Fruit fly (Drosophila melanogaster) whole organism, embryonic: Measurements from ENCODE around the gene CG15406.

Experiments
- ATbp ChIP-seq: fragments of 200-800 bp; sonication (Bioruptor generic); optimal IDR thresholded peaks from 2 replicates; lab custom pipeline; 2017; ENCODE audit warnings: missing biosample characterization, mild to moderate bottlenecking, missing genetic modification characterization, missing genetic modification reagents
- BtbVII ChIP-seq: fragments of 200-800 bp; sonication (Bioruptor generic); optimal IDR thresholded peaks from 3 replicates; lab custom pipeline; 2017; ENCODE audit warnings: missing biosample characterization, mild to moderate bottlenecking, missing genetic modification characterization
- CG10267 ChIP-seq: fragments of 200-800 bp; sonication (Bioruptor generic); optimal IDR thresholded peaks from 2 replicates; lab custom pipeline; 2018; ENCODE audit warnings: missing biosample characterization, mild to moderate bottlenecking, missing genetic modification characterization, moderate library complexity
- CG10959 ChIP-seq: fragments of 200-800 bp; sonication (Bioruptor generic); IDR thresholded peaks from 2 replicates; pipeline ENCODE4 v1.3.6; 2022; ENCODE audit warnings: missing biosample characterization, missing genetic modification characterization
- CG11560 ChIP-seq: fragments of 200-800 bp; sonication (Bioruptor generic); IDR thresholded peaks from 3 replicates; pipeline ENCODE4 v1.3.6; 2022; ENCODE audit warnings: missing biosample characterization, missing genetic modification characterization
- CG12769 ChIP-seq: fragments of 200-800 bp; sonication (Bioruptor generic); optimal IDR thresholded peaks from 2 replicates; lab custom pipeline; 2019; ENCODE audit warnings: missing biosample characterization, mild to moderate bottlenecking, missing genetic modification characterization, moderate library complexity
- CG15011 ChIP-seq: fragments of 200-800 bp; sonication (Bioruptor generic); optimal IDR thresholded peaks from 3 replicates; lab custom pipeline; 2018; ENCODE audit warnings: missing biosample characterization, mild to moderate bottlenecking, missing genetic modification characterization
- CG17829 ChIP-seq: fragments of 200-800 bp; optimal IDR thresholded peaks from 2 replicates; lab custom pipeline; 2019; ENCODE audit warnings: missing biosample characterization, mild to moderate bottlenecking, missing genetic modification characterization, moderate library complexity
- CG2116 ChIP-seq: fragments of 200-800 bp; sonication (Bioruptor generic); optimal IDR thresholded peaks from 3 replicates; lab custom pipeline; 2018; ENCODE audit warnings: missing biosample characterization, mild to moderate bottlenecking, missing genetic modification characterization
- CG2202 ChIP-seq: fragments of 200-800 bp; sonication (Bioruptor generic); optimal IDR thresholded peaks from 2 replicates; lab custom pipeline; 2018; ENCODE audit warnings: missing biosample characterization, mild to moderate bottlenecking, missing genetic modification characterization
- CG2712 ChIP-seq: fragments of 200-800 bp; optimal IDR thresholded peaks from 3 replicates; lab custom pipeline; 2019; ENCODE audit warnings: missing biosample characterization, mild to moderate bottlenecking, missing genetic modification characterization, moderate library complexity
- CG31388 ChIP-seq: fragments of 200-800 bp; sonication (Bioruptor generic); optimal IDR thresholded peaks from 2 replicates; lab custom pipeline; 2016; ENCODE audit warnings: missing biosample characterization, missing genetic modification characterization
- CG32767 ChIP-seq: fragments of 200-800 bp; sonication (Bioruptor generic); IDR thresholded peaks from 2 replicates; pipeline ENCODE4 v1.3.6; 2022; ENCODE audit warnings: missing biosample characterization, missing genetic modification characterization
- CG4707 ChIP-seq: fragments of 200-800 bp; sonication (Bioruptor generic); optimal IDR thresholded peaks from 2 replicates; lab custom pipeline; 2018; ENCODE audit warnings: missing biosample characterization, mild to moderate bottlenecking, missing genetic modification characterization, moderate library complexity
- CG7556 ChIP-seq: fragments of 200-800 bp; sonication (Bioruptor generic); optimal IDR thresholded peaks from 2 replicates; lab custom pipeline; 2017; ENCODE audit warnings: missing biosample characterization, mild to moderate bottlenecking, missing genetic modification characterization
- CG9215 ChIP-seq: fragments of 200-800 bp; sonication (Bioruptor generic); IDR thresholded peaks from 2 replicates; pipeline ENCODE4 v1.3.6; 2022; ENCODE audit warnings: missing biosample characterization, missing genetic modification characterization
- CG9437 ChIP-seq: fragments of 200-800 bp; sonication (Bioruptor generic); optimal IDR thresholded peaks from 2 replicates; lab custom pipeline; 2018; ENCODE audit warnings: missing biosample characterization, mild to moderate bottlenecking, missing genetic modification characterization
- CTCF ChIP-seq: fragments of 200-800 bp; sonication (Bioruptor generic); optimal IDR thresholded peaks from 2 replicates; lab custom pipeline; 2017; ENCODE audit warnings: missing biosample characterization, mild to moderate bottlenecking, missing genetic modification characterization, moderate library complexity
- Dp ChIP-seq: fragments of 200-800 bp; sonication (Bioruptor generic); optimal IDR thresholded peaks from 2 replicates; lab custom pipeline; 2018; ENCODE audit warnings: missing biosample characterization, mild to moderate bottlenecking, missing genetic modification characterization, moderate library complexity
- Dref ChIP-seq: fragments of 200-800 bp; sonication (Bioruptor generic); IDR thresholded peaks from 2 replicates; pipeline ENCODE4 v1.3.6; 2022; ENCODE audit warnings: missing biosample characterization, missing genetic modification characterization
- E2f2 ChIP-seq: fragments of 200-800 bp; sonication (Bioruptor generic); IDR thresholded peaks from 2 replicates; pipeline ENCODE4 v1.3.6; 2022; ENCODE audit warnings: missing biosample characterization, missing genetic modification characterization
- Max ChIP-seq: fragments of 200-800 bp; sonication (Bioruptor generic); optimal IDR thresholded peaks from 2 replicates; lab custom pipeline; 2016; ENCODE audit warnings: missing biosample characterization, mild to moderate bottlenecking, missing genetic modification characterization
- Med ChIP-seq: fragments of 200-800 bp; sonication (Bioruptor generic); peaks from one replicate; lab custom pipeline; 2016; ENCODE audit warnings: missing biosample characterization, missing genetic modification characterization, mild to moderate bottlenecking, inconsistent platforms, moderate library complexity
- Meics ChIP-seq: fragments of 200-800 bp; sonication (Bioruptor generic); optimal IDR thresholded peaks from 2 replicates; lab custom pipeline; 2017; ENCODE audit warnings: missing biosample characterization, mild to moderate bottlenecking, missing genetic modification characterization
- Sox102F ChIP-seq: fragments of 200-800 bp; sonication (Bioruptor generic); optimal IDR thresholded peaks from 2 replicates; lab custom pipeline; 2018; ENCODE audit warnings: missing biosample characterization, mild to moderate bottlenecking, missing genetic modification characterization, moderate library complexity
- Spps ChIP-seq: fragments of 200-800 bp; sonication (Bioruptor generic); optimal IDR thresholded peaks from 2 replicates; lab custom pipeline; 2018; ENCODE audit warnings: missing biosample characterization, mild to moderate bottlenecking, missing genetic modification characterization
- Stat92E ChIP-seq, 3 experiments: fragments of >200 bp in 2 of 3; fragments of 200-800 bp in 1 of 3; sonication (Bioruptor generic) in 1 of 3; optimal IDR thresholded peaks; 2 replicates each; lab custom pipeline; 2017 to 2019; ENCODE audit warnings: missing biosample characterization in 3 of 3, missing genetic modification characterization in 3 of 3, mild to moderate bottlenecking in 1 of 3, moderate library complexity in 1 of 3
- al ChIP-seq: fragments of 200-800 bp; sonication (Bioruptor generic); IDR thresholded peaks from 2 replicates; pipeline ENCODE4 v1.3.6; 2022; ENCODE audit warnings: missing biosample characterization, missing genetic modification characterization
- ato ChIP-seq: fragments of 200-800 bp; sonication (Bioruptor generic); IDR thresholded peaks from 2 replicates; pipeline ENCODE4 v1.3.6; 2022; ENCODE audit warnings: missing biosample characterization, missing genetic modification characterization; ENCODE audit not compliant: partially characterized antibody
- az2 ChIP-seq: fragments of 200-800 bp; sonication (Bioruptor generic); optimal IDR thresholded peaks from 3 replicates; lab custom pipeline; 2016; ENCODE audit warnings: missing biosample characterization, missing genetic modification characterization
- cg ChIP-seq: fragments of 200-800 bp; sonication (Bioruptor generic); optimal IDR thresholded peaks from 3 replicates; lab custom pipeline; 2019; ENCODE audit warnings: missing biosample characterization, mild to moderate bottlenecking, missing genetic modification characterization, moderate library complexity
- cwo ChIP-seq: fragments of 200-800 bp; sonication (Bioruptor generic); optimal IDR thresholded peaks from 3 replicates; lab custom pipeline; 2017; ENCODE audit warnings: missing biosample characterization, missing genetic modification characterization, mild to moderate bottlenecking, moderate library complexity, missing genetic modification reagents
- danr ChIP-seq: fragments of 200-800 bp; sonication (Bioruptor generic); IDR thresholded peaks from 2 replicates; pipeline ENCODE4 v1.3.6; 2022; ENCODE audit warnings: missing biosample characterization, missing genetic modification characterization
- dmrt99B ChIP-seq: fragments of 200-800 bp; sonication (Bioruptor generic); optimal IDR thresholded peaks from 2 replicates; lab custom pipeline; 2018; ENCODE audit warnings: missing biosample characterization, mild to moderate bottlenecking, missing genetic modification characterization, moderate library complexity
- esg ChIP-seq: fragments of 200-800 bp; sonication (Bioruptor generic); conservative IDR thresholded peaks from 2 replicates; pipeline ENCODE4 v1.3.6; 2022; ENCODE audit warnings: missing biosample characterization, missing genetic modification characterization
- ftz-f1 ChIP-seq: fragments of 200-800 bp; sonication (Bioruptor generic); optimal IDR thresholded peaks from 2 replicates; lab custom pipeline; 2016; ENCODE audit warnings: missing biosample characterization, missing genetic modification characterization
- fu2 ChIP-seq: fragments of 200-800 bp; sonication (Bioruptor generic); optimal IDR thresholded peaks from 2 replicates; lab custom pipeline; 2016; ENCODE audit warnings: missing biosample characterization, missing genetic modification characterization
- ham ChIP-seq: fragments of 200-800 bp; sonication (Bioruptor generic); IDR thresholded peaks from 2 replicates; pipeline ENCODE4 v1.3.6; 2022; ENCODE audit warnings: missing biosample characterization, missing genetic modification characterization
- hbn ChIP-seq: fragments of 200-800 bp; sonication (Bioruptor generic); IDR thresholded peaks from 2 replicates; pipeline ENCODE4 v1.3.6; 2022; ENCODE audit warnings: missing biosample characterization, missing genetic modification characterization; ENCODE audit not compliant: partially characterized antibody
- ind ChIP-seq: fragments of 200-800 bp; sonication (Bioruptor generic); optimal IDR thresholded peaks from 3 replicates; lab custom pipeline; 2016; ENCODE audit warnings: missing biosample characterization, missing genetic modification characterization
- kay ChIP-seq: fragments of 200-800 bp; sonication (Bioruptor generic); optimal IDR thresholded peaks from 2 replicates; lab custom pipeline; 2016; ENCODE audit warnings: missing biosample characterization, missing genetic modification characterization
- nmo ChIP-seq: fragments of 200-800 bp; sonication (Bioruptor generic); optimal IDR thresholded peaks from 2 replicates; lab custom pipeline; 2018; ENCODE audit warnings: missing biosample characterization, mild to moderate bottlenecking, missing genetic modification characterization, moderate library complexity
- pfk ChIP-seq: fragments of 200-800 bp; sonication (Bioruptor generic); optimal IDR thresholded peaks from 2 replicates; lab custom pipeline; 2018; ENCODE audit warnings: missing biosample characterization, mild to moderate bottlenecking, missing genetic modification characterization, moderate library complexity
- pnt ChIP-seq: fragments of 200-800 bp; sonication (Bioruptor generic); optimal IDR thresholded peaks from 3 replicates; lab custom pipeline; 2016; ENCODE audit warnings: missing biosample characterization, missing genetic modification characterization
- row ChIP-seq: fragments of 200-800 bp; sonication (Bioruptor generic); IDR thresholded peaks from 3 replicates; pipeline ENCODE4 v1.3.6; 2022; ENCODE audit warnings: missing biosample characterization, missing genetic modification characterization
- slbo ChIP-seq: fragments of 200-800 bp; sonication (Bioruptor generic); IDR thresholded peaks from 2 replicates; pipeline ENCODE4 v1.3.6; 2022; ENCODE audit warnings: missing biosample characterization, missing genetic modification characterization
- slp2 ChIP-seq: fragments of 200-800 bp; sonication (Bioruptor generic); optimal IDR thresholded peaks from 2 replicates; lab custom pipeline; 2016; ENCODE audit warnings: missing biosample characterization, missing genetic modification characterization
- so ChIP-seq: fragments of 200-800 bp; sonication (Bioruptor generic); IDR thresholded peaks from 3 replicates; pipeline ENCODE4 v1.3.6; 2022; ENCODE audit warnings: missing biosample characterization, missing genetic modification characterization
- stc ChIP-seq: fragments of 200-800 bp; sonication (Bioruptor generic); IDR thresholded peaks from 2 replicates; pipeline ENCODE4 v1.3.6; 2022; ENCODE audit warnings: missing biosample characterization, missing genetic modification characterization
- usp ChIP-seq: fragments of >200 bp; optimal IDR thresholded peaks from 2 replicates; lab custom pipeline; 2017; ENCODE audit warnings: missing biosample characterization, missing genetic modification characterization
- zfh2 ChIP-seq: fragments of 200-800 bp; sonication (Bioruptor generic); optimal IDR thresholded peaks from 2 replicates; lab custom pipeline; 2016; ENCODE audit warnings: missing biosample characterization, missing genetic modification characterization

CG15406 gene

dm6 chr2L:3341231-3341935, 32.4 kb downstream of the CG15406 start (continued):
- TF ChIP-seq slp2 (GFP tag; lab: Kevin White, UChicago): no peak
- TF ChIP-seq CG9215 (GFP tag; lab: Robert Waterston, UW): no peak
- TF ChIP-seq Max (GFP tag; lab: Kevin White, UChicago): no peak
- TF ChIP-seq pfk (GFP tag; lab: Kevin White, UChicago): no peak
- no peak for TF ChIP-seq ham
- TF ChIP-seq az2 (GFP tag; lab: Kevin White, UChicago): peak; percentile 32
- TF ChIP-seq CG11560 (tag; lab: Robert Waterston, UW): no peak
- no peak for TF ChIP-seq ftz-f1 (GFP tag; lab: Kevin White, UChicago)
- TF ChIP-seq Sox102F (GFP tag; lab: Kevin White, UChicago): peak; percentile 72
- TF ChIP-seq Med: no peak
- no peak for TF ChIP-seq row
- TF ChIP-seq CG2712 (tag; lab: Kevin White, UChicago): peak; percentile 30
- TF ChIP-seq CG10959 (GFP tag; lab: Robert Waterston, UW): no peak
- TF ChIP-seq CG17829 (tag; lab: Kevin White, UChicago): no peak
- no peak for TF ChIP-seq Meics (GFP tag; lab: Kevin White, UChicago)
- TF ChIP-seq CG2202 (tag; lab: Kevin White, UChicago): no peak
- no peak for TF ChIP-seq CTCF (GFP tag; lab: Kevin White, UChicago)
- TF ChIP-seq E2f2 (GFP tag; lab: Robert Waterston, UW): no peak
- TF ChIP-seq BtbVII (GFP tag; lab: Kevin White, UChicago): no peak
- TF ChIP-seq ind (GFP tag; lab: Kevin White, UChicago): peak; percentile 5
- no peak for TF ChIP-seq pnt (GFP tag; lab: Kevin White, UChicago)
- no peak for TF ChIP-seq CG2116
- TF ChIP-seq danr (GFP tag; lab: Robert Waterston, UW): no peak
- no peak for TF ChIP-seq CG31388
- TF ChIP-seq nmo: peak; percentile 6
- no peak for TF ChIP-seq fu2
- no peak for TF ChIP-seq CG32767 (GFP tag; lab: Robert Waterston, UW)
- TF ChIP-seq CG9437: peak; percentile 12
- TF ChIP-seq Spps (tag; lab: Kevin White, UChicago): no peak
- no peak for TF ChIP-seq hbn (GFP tag; lab: Robert Waterston, UW)
- no peak for TF ChIP-seq Stat92E (GFP tag; optimal IDR thresholded peaks at IDR 0.05; lab: Kevin White, UChicago)
- no peak for TF ChIP-seq Dref
- no peak for TF ChIP-seq CG15011 (GFP tag; lab: Kevin White, UChicago)
- peak; percentile 25 for TF ChIP-seq cg (GFP tag; lab: Kevin White, UChicago)
- TF ChIP-seq cwo (GFP tag; lab: Kevin White, UChicago): no peak
- TF ChIP-seq al (GFP tag; lab: Robert Waterston, UW): no peak
- TF ChIP-seq stc: no peak
- no peak for TF ChIP-seq usp
- no peak for TF ChIP-seq esg (GFP tag; lab: Robert Waterston, UW)
- no peak for TF ChIP-seq CG10267 (tag; lab: Kevin White, UChicago)
- no peak for TF ChIP-seq CG4707
- TF ChIP-seq ATbp: peak; percentile 13
- TF ChIP-seq ato: no peak
- no peak for TF ChIP-seq zfh2 (GFP tag; lab: Kevin White, UChicago)
- no peak for TF ChIP-seq CG7556 (GFP tag; lab: Kevin White, UChicago)
- no peak for TF ChIP-seq Dp (GFP tag; lab: Kevin White, UChicago)
- no peak for TF ChIP-seq kay (GFP tag; lab: Kevin White, UChicago)
- no peak for TF ChIP-seq slbo (GFP tag; lab: Robert Waterston, UW)
- peak; percentile 43 for TF ChIP-seq dmrt99B (tag; lab: Kevin White, UChicago)
- TF ChIP-seq CG12769 (tag; lab: Kevin White, UChicago): no peak
- no peak for TF ChIP-seq so (GFP tag; lab: Robert Waterston, UW)
